Fruit fly (Drosophila melanogaster) whole organism, wandering third instar larva: ENCODE data around the gene Lint-O.

Source experiments
- Abd-B ChIP-seq: fragments of >200 bp; optimal IDR thresholded peaks from 2 replicates; lab custom pipeline; 2017; ENCODE audit warnings: missing biosample characterization, missing genetic modification characterization
- CG32264 ChIP-seq: fragments of 200-800 bp; sonication (Bioruptor generic); optimal IDR thresholded peaks from 2 replicates; lab custom pipeline; 2016; ENCODE audit warnings: missing biosample characterization, missing genetic modification characterization
- Dfd ChIP-seq: fragments of >200 bp; optimal IDR thresholded peaks from 2 replicates; lab custom pipeline; 2017; ENCODE audit warnings: missing biosample characterization, missing genetic modification characterization
- HLH106 ChIP-seq: fragments of 200-800 bp; optimal IDR thresholded peaks from 3 replicates; lab custom pipeline; 2019; ENCODE audit warnings: missing biosample characterization, mild to moderate bottlenecking, missing genetic modification characterization, moderate library complexity
- Hr83 ChIP-seq: fragments of 200-300 bp; sonication (Bioruptor generic); optimal IDR thresholded peaks from 2 replicates; lab custom pipeline; 2016; ENCODE audit warnings: missing biosample characterization, mild to moderate bottlenecking, missing genetic modification characterization, moderate library complexity; ENCODE audit not compliant: poor library complexity, severe bottlenecking
- Jra ChIP-seq: sonication (Bioruptor generic); optimal IDR thresholded peaks from 2 replicates; lab custom pipeline; 2016; ENCODE audit warnings: missing biosample characterization, missing genetic modification characterization
- Rel ChIP-seq, 2 experiments: fragments of 200-800 bp; sonication (Bioruptor generic) in 1 of 2; optimal IDR thresholded peaks; 2 replicates in 1 of 2; 3 replicates in 1 of 2; lab custom pipeline; 2016 to 2019; ENCODE audit warnings: mild to moderate bottlenecking in 2 of 2, missing biosample characterization in 2 of 2, missing genetic modification characterization in 2 of 2, moderate library complexity in 1 of 2
- br ChIP-seq: fragments of 200-800 bp; sonication (Bioruptor generic); optimal IDR thresholded peaks from 2 replicates; lab custom pipeline; 2016; ENCODE audit warnings: missing biosample characterization, missing genetic modification characterization
- h ChIP-seq: fragments of 200-800 bp; sonication (Bioruptor generic); optimal IDR thresholded peaks from 3 replicates; lab custom pipeline; 2016; ENCODE audit warnings: missing biosample characterization, mild to moderate bottlenecking, missing genetic modification characterization
- lola ChIP-seq: fragments of >200 bp; optimal IDR thresholded peaks from 2 replicates; lab custom pipeline; 2017; ENCODE audit warnings: missing biosample characterization, missing genetic modification characterization
- rgr ChIP-seq: fragments of 200-800 bp; sonication (Bioruptor generic); optimal IDR thresholded peaks from 3 replicates; lab custom pipeline; 2016; ENCODE audit warnings: missing biosample characterization, mild to moderate bottlenecking, missing genetic modification characterization
- usp ChIP-seq: fragments of >200 bp; optimal IDR thresholded peaks from 2 replicates; lab custom pipeline; 2017; ENCODE audit warnings: missing biosample characterization, missing genetic modification characterization

DNA sequence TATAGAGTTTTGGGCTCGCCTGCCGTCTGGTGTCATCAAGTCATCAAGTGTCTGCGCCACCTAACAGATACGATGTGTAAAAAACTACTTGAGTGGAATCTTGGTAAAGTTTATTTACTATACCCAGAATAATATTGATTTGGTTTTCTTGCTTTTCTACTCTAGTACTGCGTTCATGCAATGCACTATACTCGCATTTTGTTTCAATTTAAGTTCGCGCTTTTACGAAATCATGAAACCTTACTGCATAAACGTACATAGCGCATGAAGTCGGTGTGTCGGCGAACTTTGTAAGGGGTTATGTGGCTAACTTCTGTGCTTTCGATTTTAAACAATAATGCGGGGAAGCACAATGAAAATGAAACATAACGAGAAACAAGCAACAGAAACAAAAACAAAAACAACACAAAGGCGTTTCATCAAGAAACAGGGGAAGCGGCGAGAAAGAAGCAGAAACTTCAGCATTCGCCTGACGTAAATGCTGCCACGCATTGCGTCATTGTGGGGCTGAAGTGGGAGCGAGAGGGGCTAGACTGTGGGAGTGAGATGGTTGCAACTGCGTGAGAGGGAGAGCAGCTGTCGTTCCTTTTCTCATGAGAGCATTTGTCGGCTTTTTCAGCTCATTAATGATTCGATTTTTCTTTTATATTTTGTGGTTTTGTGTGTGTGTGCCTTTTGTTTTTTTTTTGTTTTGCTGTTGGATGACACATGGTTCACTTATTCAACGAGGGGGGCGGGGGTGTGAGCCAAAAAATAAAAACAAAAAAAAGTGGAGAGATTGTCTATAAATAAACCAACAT lies 46.2 kb upstream of the Lint-O start:
- TF ChIP-seq Rel (GFP tag; optimal IDR thresholded peaks at IDR 0.05; lab: Kevin White, UChicago), result peak; percentile 6
- peak; percentile 98 for TF ChIP-seq Rel (tag; optimal IDR thresholded peaks at IDR 0.05; lab: Kevin White, UChicago)
- no peak for TF ChIP-seq br
- TF ChIP-seq Abd-B, result no peak
- no peak for TF ChIP-seq rgr (GFP tag; lab: Kevin White, UChicago)
- no peak for TF ChIP-seq usp (GFP tag; lab: Kevin White, UChicago)
- no peak for TF ChIP-seq lola (GFP tag; lab: Kevin White, UChicago)
- no peak for TF ChIP-seq CG32264 (GFP tag; lab: Kevin White, UChicago)
- TF ChIP-seq Dfd (GFP tag; lab: Kevin White, UChicago), result no peak
- TF ChIP-seq HLH106 (tag; lab: Kevin White, UChicago), result no peak
- no peak for TF ChIP-seq Hr83 (GFP tag; lab: Kevin White, UChicago)
- TF ChIP-seq Jra (GFP tag; lab: Kevin White, UChicago), result peak; percentile 18
- no peak for TF ChIP-seq h (GFP tag; lab: Kevin White, UChicago)
